Fruit fly (Drosophila melanogaster): Measurements from ENCODE around the gene ND-PDSW.

DNA sequence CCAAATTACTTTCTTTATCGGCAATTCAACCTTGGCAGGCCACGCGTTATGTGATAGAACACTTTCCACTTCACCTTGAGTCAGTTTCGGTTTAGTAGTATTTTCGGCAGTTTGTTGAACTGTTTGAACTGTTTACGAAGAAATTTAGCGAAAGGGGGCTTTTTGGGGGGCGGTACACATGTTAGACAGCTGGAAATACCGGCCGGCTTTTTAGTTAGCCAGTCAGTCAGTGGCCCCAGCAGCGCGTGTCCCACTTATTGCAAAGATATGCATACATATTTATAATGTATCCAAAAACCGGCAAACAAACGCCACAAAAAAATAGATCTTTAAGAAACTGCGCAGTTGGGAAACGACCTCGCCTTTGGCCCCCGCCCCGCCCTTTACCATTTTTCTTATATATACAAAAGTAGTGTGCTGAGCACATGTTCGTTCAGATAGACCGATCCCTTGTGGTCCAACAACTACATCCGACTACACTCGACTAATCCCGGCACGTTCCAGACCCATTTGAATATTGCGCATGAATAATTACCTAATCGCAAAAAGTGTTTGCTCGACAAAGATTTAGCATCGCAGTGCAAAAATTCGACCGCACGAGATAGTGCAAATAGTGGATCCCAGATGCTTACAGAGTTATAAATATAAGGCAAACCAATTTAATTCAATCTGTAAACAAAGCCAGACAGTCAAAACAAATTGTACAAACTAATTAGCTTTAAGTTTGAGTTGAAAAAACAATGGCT lies 13.9 kb downstream of the ND-PDSW start:
- TF ChIP-seq bab1 (GFP tag; optimal IDR thresholded peaks at IDR 0.05) (no peak), CG14711 (tag; optimal IDR thresholded peaks at IDR 0.05) (no peak), CG11617 (GFP tag; optimal IDR thresholded peaks at IDR 0.05) (no peak), kay (GFP tag; ENCODE audit: borderline replicate concordance) (no peak), pad (GFP tag; optimal IDR thresholded peaks at IDR 0.05) (no peak), Hr96 (GFP tag; optimal IDR thresholded peaks at IDR 0.05) (no peak), CG5204 (GFP tag; optimal IDR thresholded peaks at IDR 0.05) (no peak), ovo (GFP tag; optimal IDR thresholded peaks at IDR 0.05) (no peak), CG33017 (tag; optimal IDR thresholded peaks at IDR 0.05) (no peak)
